Fruit fly (Drosophila melanogaster): ENCODE measurements around the gene His2Av.

His2Av gene

DNA sequence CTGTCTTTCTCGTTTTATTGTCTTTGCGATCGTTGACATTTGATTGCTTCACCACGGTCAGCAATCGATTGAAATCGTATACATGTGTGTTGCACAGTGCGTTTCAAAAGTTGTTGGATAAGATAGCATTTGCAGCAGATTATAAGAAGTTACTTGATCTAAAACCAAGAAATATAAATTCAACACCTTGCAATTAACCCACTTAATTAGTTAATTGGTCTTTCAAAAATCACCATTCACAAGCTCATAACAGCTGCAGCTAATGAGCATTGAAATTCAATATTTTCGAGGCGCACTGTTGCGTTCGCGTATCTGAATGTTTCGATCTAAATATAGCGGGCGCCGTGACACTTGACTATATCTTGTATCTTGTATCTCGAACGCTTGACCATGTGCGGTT, 26.0 kb downstream of the His2Av start (continued):
- TF ChIP-seq CG12104 (GFP tag; optimal IDR thresholded peaks at IDR 0.05) (no peak), ttk (GFP tag; IDR thresholded peaks at IDR 0.05) (no peak), CG31441 (GFP tag; IDR thresholded peaks at IDR 0.05) (peak; percentile 28; the same call in 1 of the 2 replicates), Tbp (GFP tag; optimal IDR thresholded peaks at IDR 0.05) (no peak), danr (GFP tag; IDR thresholded peaks at IDR 0.05) (no peak), slp2 (GFP tag; optimal IDR thresholded peaks at IDR 0.05) (no peak), gsb-n (tag; optimal IDR thresholded peaks at IDR 0.05) (no peak), Hey (tag; optimal IDR thresholded peaks at IDR 0.05) (no peak), C15 (GFP tag; IDR thresholded peaks at IDR 0.05) (no peak), CG7556 (GFP tag; optimal IDR thresholded peaks at IDR 0.05) (peak; percentile 2), CG7372 (GFP tag; IDR thresholded peaks at IDR 0.05) (no peak), hkb (optimal IDR thresholded peaks at IDR 0.05) (no peak), hkb (GFP tag; IDR thresholded peaks at IDR 0.05) (peak; percentile 55; the same call in 1 of the 2 replicates), HLHmδ (GFP tag; optimal IDR thresholded peaks at IDR 0.05) (no peak), Antp (GFP tag; optimal IDR thresholded peaks at IDR 0.05) (no peak), tup (GFP tag; optimal IDR thresholded peaks at IDR 0.05) (no peak), Xrp1 (GFP tag; IDR thresholded peaks at IDR 0.05) (peak; percentile 63), CG15269 (tag; optimal IDR thresholded peaks at IDR 0.05) (peak; percentile 66), ara (GFP tag; IDR thresholded peaks at IDR 0.05) (peak; percentile 35; the same call in 1 of the 2 replicates), CG10274 (GFP tag; optimal IDR thresholded peaks at IDR 0.05) (peak; percentile 1), CG8944 (GFP tag; optimal IDR thresholded peaks at IDR 0.05) (no peak), lov (optimal IDR thresholded peaks at IDR 0.05) (no peak), lov (GFP tag; IDR thresholded peaks at IDR 0.05) (no peak), Eip74EF (GFP tag; optimal IDR thresholded peaks at IDR 0.05) (peak in 1 of 2 experiments; percentile 2), CG31224 (GFP tag; IDR thresholded peaks at IDR 0.05) (no peak), Hr51 (GFP tag; optimal IDR thresholded peaks at IDR 0.05) (peak in 1 of 2 experiments; percentile 65), ranshi (GFP tag; IDR thresholded peaks at IDR 0.05) (peak; percentile 28; the same call in 1 of the 2 replicates), oc (tag; optimal IDR thresholded peaks at IDR 0.05) (no peak), CG30403 (GFP tag; optimal IDR thresholded peaks at IDR 0.05) (peak; percentile 37), CG11456 (GFP tag; IDR thresholded peaks at IDR 0.05) (no peak), D19B (GFP tag; optimal IDR thresholded peaks at IDR 0.05) (no peak), gce (GFP tag; IDR thresholded peaks at IDR 0.05) (no peak), CG2712 (tag; optimal IDR thresholded peaks at IDR 0.05) (peak; percentile 19), unpg (GFP tag; optimal IDR thresholded peaks at IDR 0.05) (peak; percentile 50), CG16779 (GFP tag; IDR thresholded peaks at IDR 0.05) (no peak), ken (GFP tag; IDR thresholded peaks at IDR 0.05) (0 out of 3 replicates have a peak, but pooled peaks have one; percentile 5), Sin3A (optimal IDR thresholded peaks at IDR 0.05) (no peak), vvl (GFP tag; IDR thresholded peaks at IDR 0.05) (peak; percentile 18; the same call in 1 of the 2 replicates), sim (GFP tag; IDR thresholded peaks at IDR 0.05) (no peak), CG13775 (GFP tag; optimal IDR thresholded peaks at IDR 0.05) (peak; percentile 18), trh (GFP tag; optimal IDR thresholded peaks at IDR 0.05) (no peak), Dip2 (GFP tag; IDR thresholded peaks at IDR 0.05) (no peak), CG17186 (GFP tag; optimal IDR thresholded peaks at IDR 0.05) (no peak), CG11247 (GFP tag; IDR thresholded peaks at IDR 0.05) (no peak), MESR4 (GFP tag; optimal IDR thresholded peaks at IDR 0.05) (no peak), CG6854 (GFP tag; optimal IDR thresholded peaks at IDR 0.05) (no peak), sqz (GFP tag; optimal IDR thresholded peaks at IDR 0.05) (no peak), CG13894 (tag; optimal IDR thresholded peaks at IDR 0.05) (no peak), Atf6 (GFP tag; IDR thresholded peaks at IDR 0.05) (no peak), Awh (GFP tag; IDR thresholded peaks at IDR 0.05) (peak; percentile 72), Hr78 (GFP tag; optimal IDR thresholded peaks at IDR 0.05) (peak in 1 of 2 experiments; percentile 40), CG5245 (GFP tag; optimal IDR thresholded peaks at IDR 0.05) (no peak), ci (GFP tag; IDR thresholded peaks at IDR 0.05) (peak; percentile 19; the same call in 1 of the 3 replicates)
